Fruit fly (Drosophila melanogaster): ENCODE data around the gene Gyc32E.

DNA sequence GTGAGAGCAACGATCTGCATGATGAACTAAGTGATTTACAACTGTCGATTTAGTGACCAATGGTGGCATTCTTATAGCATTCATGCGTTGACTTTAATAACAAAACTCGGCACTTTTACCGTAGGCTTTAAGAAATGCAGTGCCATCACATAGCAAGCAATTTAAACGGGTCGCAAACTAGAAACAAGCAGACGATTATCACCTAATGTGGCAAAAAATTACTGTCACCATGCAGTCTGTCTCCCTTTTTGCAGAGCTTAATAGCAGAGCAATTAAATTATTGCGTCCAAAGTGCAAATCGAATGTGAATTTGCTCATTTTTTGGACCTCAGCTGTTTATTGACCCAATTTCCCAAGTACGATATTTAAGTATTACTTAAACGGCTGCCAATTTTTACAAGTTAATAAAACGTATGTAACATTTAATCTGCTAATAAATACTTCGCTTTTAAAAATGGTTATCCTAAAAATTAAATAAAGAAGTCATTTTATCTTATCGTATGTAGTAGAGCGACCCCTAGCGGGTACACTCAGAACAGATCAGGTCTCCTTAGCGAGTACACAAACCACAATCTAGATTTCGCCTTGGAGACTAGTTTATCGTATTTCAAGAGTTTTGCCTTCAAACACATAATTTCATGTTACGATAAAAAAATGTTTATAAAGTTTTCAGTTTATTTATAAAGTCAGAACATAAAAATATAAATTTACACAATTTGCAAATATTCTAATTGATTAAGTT, 22.9 kb upstream of the Gyc32E start, which contains the start of gene Vm32E:
- TF ChIP-seq CG32006 (GFP tag; optimal IDR thresholded peaks at IDR 0.05): no peak
- no peak for TF ChIP-seq eg (GFP tag; IDR thresholded peaks at IDR 0.05)
- TF ChIP-seq CG8632 (GFP tag; optimal IDR thresholded peaks at IDR 0.05): no peak

Measured in whole organism, prepupa.